Worm (Caenorhabditis elegans) whole organism, L3 larva: ENCODE results near the gene T28C6.5.

ENCODE experiments used
- nhr-77 ChIP-seq: fragments of 150-350 bp; optimal IDR thresholded peaks from 2 replicates; lab custom pipeline; 2014; ENCODE audit warnings: missing biosample characterization, missing genetic modification characterization
- unc-62 ChIP-seq: fragments of 150-350 bp; sonication (generic microtip); optimal IDR thresholded peaks from 4 replicates; lab custom pipeline; 2014; ENCODE audit warnings: missing biosample characterization, missing genetic modification reagents, missing genetic modification characterization

ce11 chrIV:8817639-8818038, 3.6 kb upstream of the T28C6.5 start, which contains the start of gene T28C6.10:
- TF ChIP-seq nhr-77 (tag; lab: Kevin White, UChicago) (no peak), unc-62 (GFP tag; lab: Kevin White, UChicago) (no peak)
